Fruit fly (Drosophila melanogaster): ENCODE data around the gene Cyp28c1.

- TF ChIP-seq CTCF (optimal IDR thresholded peaks at IDR 0.05) (no peak), CG8478 (optimal IDR thresholded peaks at IDR 0.05) (no peak)
These were observed 21.2 kb upstream of the Cyp28c1 start for dm6 chrX:11818047-11818766.

All from S2 (cell line).